Worm (Caenorhabditis elegans): ENCODE measurements around the gene tag-273.

The tag-273 gene

ce11 chrIV:14464065-14464567 lies 40.9 kb downstream of the tag-273 start, which contains the start of gene dld-1 (continued):
- peak; percentile 100 for TF ChIP-seq egl-5 (tag; optimal IDR thresholded peaks at IDR 0.05)
- no peak for TF ChIP-seq daf-12 (tag; optimal IDR thresholded peaks at IDR 0.05)

ce11 chrIV:14456667-14457066 lies 48.3 kb downstream of the tag-273 start, which contains the start of gene nspg-9:
Gene nspg-9, plus strand, starts transcription at chrIV:14456900.
- TF ChIP-seq elt-2 (tag; optimal IDR thresholded peaks at IDR 0.05) = peak; percentile 87
- no peak for TF ChIP-seq nfya-1 (tag; optimal IDR thresholded peaks at IDR 0.05; ENCODE audit: insufficient read depth)
- TF ChIP-seq pqm-1 (tag; optimal IDR thresholded peaks at IDR 0.05) = peak; percentile 65

- TF ChIP-seq pha-4 (tag; optimal IDR thresholded peaks at IDR 0.05) = no peak
- peak; percentile 21 for TF ChIP-seq elt-2 (tag; optimal IDR thresholded peaks at IDR 0.05)
- TF ChIP-seq skn-1 (tag; optimal IDR thresholded peaks at IDR 0.05) = no peak
- no peak for TF ChIP-seq elt-1 (tag; optimal IDR thresholded peaks at IDR 0.05)
- TF ChIP-seq nhr-43 (tag; optimal IDR thresholded peaks at IDR 0.05; ENCODE audit: poor library complexity, severe bottlenecking) = peak; percentile 56
- TF ChIP-seq nhr-25 (tag; optimal IDR thresholded peaks at IDR 0.05) = peak; percentile 30
- TF ChIP-seq hmg-11 (tag; optimal IDR thresholded peaks at IDR 0.05) = peak; percentile 62
- TF ChIP-seq mml-1 (tag; optimal IDR thresholded peaks at IDR 0.05) = no peak
- peak in 1 of 3 experiments; percentile 15 for TF ChIP-seq elt-3 (tag; optimal IDR thresholded peaks at IDR 0.05)
- TF ChIP-seq nfya-1 (tag; optimal IDR thresholded peaks at IDR 0.05; ENCODE audit: insufficient read depth) = peak; percentile 1
- TF ChIP-seq nhr-23 (tag; optimal IDR thresholded peaks at IDR 0.05) = peak; percentile 42
- TF ChIP-seq nhr-67 (tag; optimal IDR thresholded peaks at IDR 0.05) = no peak
- peak; percentile 21 for TF ChIP-seq ceh-28 (tag; optimal IDR thresholded peaks at IDR 0.05)
- TF ChIP-seq snpc-4 (tag; optimal IDR thresholded peaks at IDR 0.05) = peak; percentile 94
Measured at ce11 chrIV:14445191-14445795, 59.7 kb downstream of the tag-273 start.

- TF ChIP-seq lsy-12 (tag; optimal IDR thresholded peaks at IDR 0.05) (no peak), eor-1 (tag; optimal IDR thresholded peaks at IDR 0.05) (no peak), ceh-16 (tag; optimal IDR thresholded peaks at IDR 0.05) (no peak), nhr-43 (tag; optimal IDR thresholded peaks at IDR 0.05; ENCODE audit: poor library complexity, severe bottlenecking) (no peak), nfya-1 (tag; optimal IDR thresholded peaks at IDR 0.05; ENCODE audit: insufficient read depth) (no peak), egl-27 (tag; optimal IDR thresholded peaks at IDR 0.05) (no peak), egl-5 (tag; optimal IDR thresholded peaks at IDR 0.05) (no peak), nhr-76 (tag; optimal IDR thresholded peaks at IDR 0.05) (no peak), elt-3 (tag; optimal IDR thresholded peaks at IDR 0.05) (no peak), ztf-11 (tag; optimal IDR thresholded peaks at IDR 0.05) (no peak)
Measured at ce11 chrIV:14444077-14444476, 60.9 kb downstream of the tag-273 start, which contains the start of gene tra-3. Gene tra-3, minus strand, starts transcription at chrIV:14444183.

- no peak for TF ChIP-seq hmg-11 (tag; optimal IDR thresholded peaks at IDR 0.05)
- peak; percentile 72 for TF ChIP-seq nfya-1 (tag; optimal IDR thresholded peaks at IDR 0.05; ENCODE audit: insufficient read depth)
Measured at ce11 chrIV:14437391-14437790, 67.6 kb downstream of the tag-273 start.

Measured in whole organism, L3 larva.